Worm (Caenorhabditis elegans): ENCODE measurements around the gene C24G6.8.

ce11 chrV:5579666-5580065 lies 44.0 kb upstream of the C24G6.8 start:
- TF ChIP-seq unc-39 (tag; optimal IDR thresholded peaks at IDR 0.05) (no peak), nhr-237 (tag; optimal IDR thresholded peaks at IDR 0.05) (no peak), nhr-11 (tag; optimal IDR thresholded peaks at IDR 0.05) (no peak), fkh-10 (GFP tag; optimal IDR thresholded peaks at IDR 0.05) (no peak), elt-2 (tag; optimal IDR thresholded peaks at IDR 0.05) (no peak), elt-3 (tag; optimal IDR thresholded peaks at IDR 0.05) (no peak), snpc-4 (tag; optimal IDR thresholded peaks at IDR 0.05) (no peak), lin-15B (tag; optimal IDR thresholded peaks at IDR 0.05) (no peak), zag-1 (tag; optimal IDR thresholded peaks at IDR 0.05) (no peak), ceh-16 (tag; optimal IDR thresholded peaks at IDR 0.05) (no peak), nhr-67 (tag; optimal IDR thresholded peaks at IDR 0.05) (no peak), ZK546.5 (tag; optimal IDR thresholded peaks at IDR 0.05) (no peak)
